Fruit fly (Drosophila melanogaster) whole organism, pupa: Measurements from ENCODE around the gene Syt14.

ENCODE experiments used
- CG12605 ChIP-seq: fragments of 200-800 bp; sonication (Bioruptor generic); IDR thresholded peaks from 2 replicates; pipeline ENCODE4 v1.3.6; 2022; ENCODE audit warnings: missing biosample characterization, missing genetic modification characterization
- CG14655 ChIP-seq: fragments of 200-800 bp; sonication (Bioruptor generic); optimal IDR thresholded peaks from 3 replicates; lab custom pipeline; 2017; ENCODE audit warnings: mild to moderate bottlenecking, missing biosample characterization, missing genetic modification reagents, missing genetic modification characterization
- CG15710 ChIP-seq: fragments of 200-800 bp; sonication (Bioruptor generic); optimal IDR thresholded peaks from 2 replicates; lab custom pipeline; 2018; ENCODE audit warnings: missing biosample characterization, mild to moderate bottlenecking, missing genetic modification characterization, moderate library complexity
- CG17806 ChIP-seq: fragments of 200-800 bp; sonication (Bioruptor generic); optimal IDR thresholded peaks from 2 replicates; lab custom pipeline; 2018; ENCODE audit warnings: missing biosample characterization, mild to moderate bottlenecking, missing genetic modification characterization, moderate library complexity
- CG4496 ChIP-seq: fragments of 200-800 bp; sonication (Bioruptor generic); IDR thresholded peaks from 3 replicates; pipeline ENCODE4 v1.3.6; 2022; ENCODE audit warnings: missing biosample characterization, missing genetic modification characterization

DNA sequence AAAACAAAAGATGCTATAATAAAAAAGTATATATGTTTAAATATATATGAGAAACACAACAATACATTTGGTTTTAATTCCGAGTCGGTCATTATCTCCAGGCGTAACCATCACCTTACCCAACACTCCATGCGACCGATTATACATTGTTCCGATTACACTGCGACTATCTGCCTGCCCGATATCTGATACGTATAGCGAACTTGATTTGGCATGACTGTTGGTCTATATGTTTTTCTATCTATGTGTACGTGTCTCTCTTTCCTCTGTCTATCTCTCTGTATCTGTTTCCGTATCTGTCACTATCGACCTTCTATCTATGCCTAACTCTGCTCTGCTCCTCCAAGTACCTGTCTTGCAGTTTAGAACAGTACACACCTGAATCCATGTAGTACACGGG, 17.4 kb downstream of the Syt14 start:
- TF ChIP-seq CG14655 (GFP tag; lab: Kevin White, UChicago) (no peak), CG15710 (tag; lab: Kevin White, UChicago) (no peak), CG17806 (no peak), CG4496 (GFP tag; lab: Robert Waterston, UW) (no peak), CG12605 (GFP tag; lab: Robert Waterston, UW) (no peak)
